Fruit fly (Drosophila melanogaster) Kc167 (cell line): Measurements from ENCODE around the gene CG3408.

Experiments used
- Sin3A ChIP-seq: fragments of >200 bp; optimal IDR thresholded peaks from 2 replicates; lab custom pipeline; 2018; ENCODE audit warnings: missing external identifiers
- h ChIP-seq: fragments of >200 bp; optimal IDR thresholded peaks from 3 replicates; lab custom pipeline; 2018; ENCODE audit warnings: missing external identifiers
- insv ChIP-seq: fragments of >200 bp; optimal IDR thresholded peaks from 3 replicates; lab custom pipeline; 2018; ENCODE audit warnings: missing external identifiers
- psq ChIP-seq: fragments of >200 bp; optimal IDR thresholded peaks from 2 replicates; lab custom pipeline; 2017; ENCODE audit warnings: missing external identifiers
- ttk ChIP-seq: sonication (Bioruptor generic); optimal IDR thresholded peaks from 2 replicates; lab custom pipeline; 2017; ENCODE audit warnings: missing external identifiers

- TF ChIP-seq ttk (no peak), psq (no peak), insv (no peak), Sin3A (lab: Kevin White, UChicago) (no peak), h (lab: Kevin White, UChicago) (no peak)
Measured at dm6 chr3L:9466595-9466994, 42.8 kb downstream of the CG3408 start.
